Worm (Caenorhabditis elegans) whole organism, L1 larva: ENCODE measurements around the gene C43C3.4.

Source experiments
- alr-1 ChIP-seq: fragments of 200-800 bp; sonication (Bioruptor generic); optimal IDR thresholded peaks from 2 replicates; lab custom pipeline; 2018; ENCODE audit warnings: borderline replicate concordance, mild to moderate bottlenecking, missing genetic modification characterization, missing compliant biosample characterization
- ama-1 ChIP-seq: fragments of 150-350 bp; optimal IDR thresholded peaks from 2 replicates; lab custom pipeline; 2014
- fkh-8 ChIP-seq: sonication (generic microtip); optimal IDR thresholded peaks from 2 replicates; lab custom pipeline; 2016; ENCODE audit warnings: mild to moderate bottlenecking, missing genetic modification characterization, missing compliant biosample characterization
- lsy-2 ChIP-seq, 2 experiments: fragments of 150-350 bp; optimal IDR thresholded peaks; 2 replicates each; lab custom pipeline; 2014; ENCODE audit warnings: missing biosample characterization in 2 of 2, missing genetic modification characterization in 2 of 2
- nhr-11 ChIP-seq: fragments of 150-350 bp; optimal IDR thresholded peaks from 2 replicates; lab custom pipeline; 2014; ENCODE audit warnings: missing biosample characterization, missing genetic modification characterization
- pqm-1 ChIP-seq: sonication (generic microtip); optimal IDR thresholded peaks from 3 replicates; lab custom pipeline; 2017; ENCODE audit warnings: missing biosample characterization, missing genetic modification characterization
- rnt-1 ChIP-seq: sonication (generic microtip); optimal IDR thresholded peaks from 2 replicates; lab custom pipeline; 2016; ENCODE audit warnings: mild to moderate bottlenecking, missing genetic modification characterization, moderate library complexity, missing compliant biosample characterization
- skn-1 ChIP-seq: fragments of 150-350 bp; optimal IDR thresholded peaks from 2 replicates; lab custom pipeline; 2014; ENCODE audit warnings: missing biosample characterization, missing genetic modification characterization
- unc-130 ChIP-seq: fragments of 150-350 bp; optimal IDR thresholded peaks from 2 replicates; lab custom pipeline; 2017; ENCODE audit warnings: missing biosample characterization, missing genetic modification characterization, inconsistent platforms
- unc-62 ChIP-seq: fragments of 150-350 bp; optimal IDR thresholded peaks from 2 replicates; lab custom pipeline; 2014; ENCODE audit warnings: missing biosample characterization, missing genetic modification reagents, missing genetic modification characterization
- ztf-4 ChIP-seq: fragments of 150-350 bp; optimal IDR thresholded peaks from 2 replicates; lab custom pipeline; 2014; ENCODE audit warnings: missing biosample characterization, missing genetic modification characterization

ce11 chrX:9668554-9668953 lies 6.1 kb downstream of the C43C3.4 start, which contains the start of gene T14B1.1:
- TF ChIP-seq fkh-8 (tag; lab: Kevin White, UChicago) (peak; percentile 48), pqm-1 (tag; lab: Kevin White, UChicago) (no peak), unc-62 (GFP tag; lab: Kevin White, UChicago) (no peak), nhr-11 (tag; lab: Kevin White, UChicago) (no peak), unc-130 (tag; lab: Kevin White, UChicago) (no peak), ztf-4 (no peak), lsy-2 (tag; optimal IDR thresholded peaks at IDR 0.05; lab: Kevin White, UChicago) (peak in 1 of 2 experiments; percentile 30), rnt-1 (tag; lab: Kevin White, UChicago) (peak; percentile 27), alr-1 (tag; lab: Kevin White, UChicago) (no peak), ama-1 (lab: Kevin White, UChicago) (no peak), skn-1 (tag; lab: Kevin White, UChicago) (no peak)
